Worm (Caenorhabditis elegans) whole organism, midembryonic: ENCODE measurements around the gene srw-29.

ENCODE experiments used
- T22C8.4 ChIP-seq: fragments of 200-800 bp; sonication (Bioruptor generic); IDR thresholded peaks from 2 replicates; pipeline ENCODE4 v1.3.6; 2022; ENCODE audit warnings: missing genetic modification characterization, missing compliant biosample characterization
- cog-1 ChIP-seq: sonication (generic microtip); optimal IDR thresholded peaks from 2 replicates; lab custom pipeline; 2016; ENCODE audit warnings: missing genetic modification characterization, missing compliant biosample characterization
- flt-1 ChIP-seq: fragments of 200-800 bp; sonication (Bioruptor generic); IDR thresholded peaks from 2 replicates; pipeline ENCODE4 v1.3.6; 2022; ENCODE audit warnings: missing genetic modification characterization, missing compliant biosample characterization
- klf-2 ChIP-seq: fragments of 200-800 bp; sonication (Bioruptor generic); conservative IDR thresholded peaks from 2 replicates; pipeline ENCODE4 v1.3.6; 2022; ENCODE audit warnings: missing genetic modification reagents, missing genetic modification characterization, missing compliant biosample characterization
- med-1 ChIP-seq: sonication (generic microtip); optimal IDR thresholded peaks from 2 replicates; lab custom pipeline; 2017; ENCODE audit warnings: missing genetic modification characterization, mild to moderate bottlenecking, missing compliant biosample characterization, antibody characterized with exemption, missing genetic modification reagents; ENCODE audit not compliant: insufficient read depth
- ref-1 ChIP-seq: fragments of 200-800 bp; sonication (Bioruptor generic); conservative IDR thresholded peaks from 2 replicates; pipeline ENCODE4 v1.3.6; 2022; ENCODE audit warnings: missing genetic modification reagents, missing genetic modification characterization, missing compliant biosample characterization
- tab-1 ChIP-seq: fragments of 200-800 bp; sonication (Bioruptor generic); IDR thresholded peaks from 2 replicates; pipeline ENCODE4 v1.3.6; 2022; ENCODE audit warnings: missing genetic modification characterization, missing compliant biosample characterization
- ztf-23 ChIP-seq: fragments of 200-800 bp; sonication (Bioruptor generic); IDR thresholded peaks from 2 replicates; pipeline ENCODE4 v1.3.6; 2022; ENCODE audit warnings: missing genetic modification reagents, missing genetic modification characterization, missing compliant biosample characterization
- ztf-29 ChIP-seq: fragments of 200-800 bp; sonication (Bioruptor generic); IDR thresholded peaks from 2 replicates; pipeline ENCODE4 v1.3.6; 2022; ENCODE audit warnings: missing genetic modification reagents, missing genetic modification characterization, missing compliant biosample characterization

Gene srw-29

DNA sequence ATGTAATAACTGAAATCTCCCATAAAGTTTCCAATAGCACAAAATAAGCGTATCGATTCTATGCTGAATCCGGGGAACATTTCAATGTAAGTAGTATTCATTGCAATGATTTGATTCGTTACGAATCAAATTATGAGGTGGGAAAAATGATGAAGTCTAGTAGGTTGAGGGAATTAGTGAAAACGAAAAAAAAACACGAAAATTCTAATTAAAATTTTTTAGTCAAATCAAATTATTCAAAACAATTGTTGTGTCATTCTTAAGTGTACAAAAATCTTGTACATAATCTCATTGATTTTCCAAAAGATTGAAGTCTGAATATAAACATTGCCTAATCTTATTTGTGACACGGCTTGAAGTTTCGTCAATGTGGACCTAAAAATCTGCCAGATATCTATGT lies at the start of gene srw-29:
srw-29 (minus strand) TSS at position 101 of the 400 bp plus-strand sequence.
- TF ChIP-seq tab-1 (GFP tag; lab: Robert Waterston, UW) (no peak), ztf-23 (GFP tag; lab: Robert Waterston, UW) (no peak), med-1 (no peak), cog-1 (no peak), flt-1 (GFP tag; lab: Robert Waterston, UW) (no peak), ztf-29 (no peak), T22C8.4 (GFP tag; lab: Robert Waterston, UW) (no peak), ref-1 (GFP tag; lab: Robert Waterston, UW) (no peak), klf-2 (no peak)

ce11 chrV:16471995-16472563 lies 47.8 kb upstream of the srw-29 start, which contains the start of gene srw-35:
Gene srw-35 (plus strand): TSS chrV:16472513.
- TF ChIP-seq ztf-23 (GFP tag; lab: Robert Waterston, UW) (no peak), klf-2 (no peak), T22C8.4 (GFP tag; lab: Robert Waterston, UW) (no peak), med-1 (no peak), tab-1 (GFP tag; lab: Robert Waterston, UW) (no peak), flt-1 (GFP tag; lab: Robert Waterston, UW) (no peak), ref-1 (GFP tag; lab: Robert Waterston, UW) (no peak), cog-1 (no peak), ztf-29 (no peak)

DNA sequence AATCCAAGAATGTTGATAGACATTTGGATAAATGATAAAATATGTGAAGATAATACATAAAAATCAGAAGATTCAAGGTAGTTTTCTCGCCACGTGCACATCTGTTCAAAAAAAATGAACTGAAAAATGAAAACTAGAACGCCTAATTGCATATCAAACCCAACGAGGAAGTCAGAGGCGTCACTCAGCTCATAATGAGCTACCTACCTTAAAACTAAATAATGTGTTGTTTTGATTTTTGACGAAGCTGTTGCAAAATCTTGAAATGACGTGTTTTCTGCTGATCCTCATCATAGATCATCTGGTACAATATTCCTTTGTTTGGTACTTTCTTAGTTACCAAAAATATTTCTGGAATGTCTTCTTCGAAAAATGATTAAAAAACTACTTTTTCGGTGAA lies 46.6 kb upstream of the srw-29 start, which contains the start of gene srh-138:
srh-138 (minus strand) TSS at position 101 of the 400 bp plus-strand sequence.
- TF ChIP-seq med-1 (no peak), cog-1 (no peak), ref-1 (GFP tag; lab: Robert Waterston, UW) (no peak), ztf-29 (no peak), T22C8.4 (GFP tag; lab: Robert Waterston, UW) (no peak), klf-2 (no peak), tab-1 (GFP tag; lab: Robert Waterston, UW) (no peak), ztf-23 (GFP tag; lab: Robert Waterston, UW) (no peak), flt-1 (GFP tag; lab: Robert Waterston, UW) (no peak)

DNA sequence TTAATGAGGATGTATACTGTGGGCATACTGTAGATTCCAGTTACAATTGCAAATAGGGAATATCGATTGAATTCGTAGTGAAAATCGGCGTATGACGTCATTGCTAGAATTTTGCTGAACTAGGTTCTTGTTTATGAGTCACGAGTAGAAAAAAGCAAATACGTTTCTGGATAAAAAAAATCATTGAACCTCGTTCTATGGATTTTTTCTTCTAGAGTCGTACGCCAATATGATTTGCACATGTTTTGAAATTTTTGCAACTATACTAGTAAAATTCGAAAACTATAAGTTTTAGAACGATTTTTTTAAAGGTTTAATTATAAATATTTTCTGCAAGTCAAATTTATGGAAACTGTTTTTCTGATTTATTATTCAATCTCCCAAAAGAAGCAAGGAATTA lies 43.5 kb upstream of the srw-29 start, which contains the start of gene sru-44:
sru-44 (minus strand) TSS at position 101 of the 400 bp plus-strand sequence.
- TF ChIP-seq T22C8.4 (GFP tag; lab: Robert Waterston, UW): no peak
- TF ChIP-seq ref-1 (GFP tag; lab: Robert Waterston, UW): no peak
- no peak for TF ChIP-seq cog-1
- TF ChIP-seq ztf-23 (GFP tag; lab: Robert Waterston, UW): no peak
- no peak for TF ChIP-seq tab-1 (GFP tag; lab: Robert Waterston, UW)
- no peak for TF ChIP-seq flt-1 (GFP tag; lab: Robert Waterston, UW)
- TF ChIP-seq klf-2: no peak
- TF ChIP-seq med-1: no peak
- no peak for TF ChIP-seq ztf-29

DNA sequence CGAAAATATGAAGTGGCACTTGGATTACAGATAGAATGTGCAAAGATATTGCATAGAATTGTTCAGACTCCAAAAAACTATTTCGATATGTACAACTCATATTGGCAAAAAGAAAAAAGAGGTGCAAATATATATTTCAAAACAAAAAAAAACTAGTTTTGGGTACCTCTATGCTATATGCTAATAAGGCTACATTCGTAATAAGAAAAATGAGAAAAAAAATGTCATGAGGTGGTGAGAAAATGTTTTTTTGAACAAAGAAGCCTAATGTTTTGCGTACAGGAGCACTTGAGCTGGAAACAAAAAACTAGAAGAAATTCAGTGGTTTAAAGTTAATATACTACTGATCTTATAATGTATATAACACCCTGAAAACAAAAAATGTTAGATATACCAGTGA lies 36.5 kb upstream of the srw-29 start, which contains the start of gene srh-142:
srh-142 (minus strand) TSS at position 101 of the 400 bp plus-strand sequence.
- no peak for TF ChIP-seq ref-1 (GFP tag; lab: Robert Waterston, UW)
- no peak for TF ChIP-seq med-1
- TF ChIP-seq tab-1 (GFP tag; lab: Robert Waterston, UW): no peak
- TF ChIP-seq flt-1 (GFP tag; lab: Robert Waterston, UW): no peak
- no peak for TF ChIP-seq ztf-23 (GFP tag; lab: Robert Waterston, UW)
- no peak for TF ChIP-seq ztf-29
- no peak for TF ChIP-seq cog-1
- TF ChIP-seq T22C8.4 (GFP tag; lab: Robert Waterston, UW): no peak
- TF ChIP-seq klf-2: no peak

- TF ChIP-seq ztf-29 (no peak), med-1 (no peak), cog-1 (no peak), tab-1 (GFP tag; lab: Robert Waterston, UW) (no peak), T22C8.4 (GFP tag; lab: Robert Waterston, UW) (no peak), ztf-23 (GFP tag; lab: Robert Waterston, UW) (no peak), ref-1 (GFP tag; lab: Robert Waterston, UW) (no peak), klf-2 (no peak), flt-1 (GFP tag; lab: Robert Waterston, UW) (no peak)
Measured at ce11 chrV:16459377-16459776, 35.0 kb upstream of the srw-29 start.

DNA sequence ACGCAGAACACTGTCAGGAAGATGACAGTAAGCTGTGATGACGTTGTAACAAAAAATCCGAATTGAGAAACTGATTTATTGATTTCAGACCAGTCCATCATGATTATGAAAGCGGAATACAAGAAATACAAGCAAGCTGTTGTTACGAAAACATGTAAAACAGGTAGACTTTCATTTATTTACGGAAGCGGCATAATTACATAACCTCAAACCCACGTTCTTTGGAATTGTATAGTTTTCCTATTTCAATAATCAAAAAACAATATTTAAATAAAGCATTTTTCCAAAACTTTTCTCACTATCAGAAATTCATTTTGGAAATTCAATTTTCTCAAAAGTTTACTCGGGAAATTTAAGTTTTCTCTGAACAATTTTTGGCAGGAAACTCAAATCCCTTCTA lies 34.4 kb upstream of the srw-29 start, which contains the start of gene str-15:
str-15 (minus strand) TSS at position 101 of the 400 bp plus-strand sequence.
- TF ChIP-seq klf-2 (no peak), flt-1 (GFP tag; lab: Robert Waterston, UW) (no peak), ztf-29 (no peak), med-1 (no peak), ref-1 (GFP tag; lab: Robert Waterston, UW) (no peak), ztf-23 (GFP tag; lab: Robert Waterston, UW) (no peak), cog-1 (no peak), T22C8.4 (GFP tag; lab: Robert Waterston, UW) (no peak), tab-1 (GFP tag; lab: Robert Waterston, UW) (no peak)

DNA sequence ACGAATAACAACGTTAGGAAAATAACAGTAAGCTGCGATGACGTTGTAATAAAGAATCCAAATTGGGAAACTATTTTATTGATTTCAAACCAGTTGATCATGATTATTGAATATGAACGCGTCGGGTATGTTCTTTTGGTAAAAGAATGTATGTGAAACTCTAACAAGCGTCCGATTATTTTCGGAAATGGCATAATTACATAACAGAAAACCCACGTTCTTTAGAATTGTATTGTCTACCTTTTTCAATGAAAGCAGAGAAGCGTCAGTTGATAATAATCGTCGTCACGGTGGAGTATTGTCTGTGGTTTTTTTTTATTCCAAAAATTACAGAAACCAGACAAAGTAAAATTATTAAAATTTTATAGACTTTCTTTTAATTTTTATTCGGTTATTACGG lies 30.7 kb upstream of the srw-29 start, which contains the start of gene str-14:
str-14 (minus strand) TSS at position 101 of the 400 bp plus-strand sequence.
- TF ChIP-seq med-1 (no peak), ref-1 (GFP tag; lab: Robert Waterston, UW) (no peak), cog-1 (no peak), tab-1 (GFP tag; lab: Robert Waterston, UW) (no peak), ztf-23 (GFP tag; lab: Robert Waterston, UW) (no peak)

DNA sequence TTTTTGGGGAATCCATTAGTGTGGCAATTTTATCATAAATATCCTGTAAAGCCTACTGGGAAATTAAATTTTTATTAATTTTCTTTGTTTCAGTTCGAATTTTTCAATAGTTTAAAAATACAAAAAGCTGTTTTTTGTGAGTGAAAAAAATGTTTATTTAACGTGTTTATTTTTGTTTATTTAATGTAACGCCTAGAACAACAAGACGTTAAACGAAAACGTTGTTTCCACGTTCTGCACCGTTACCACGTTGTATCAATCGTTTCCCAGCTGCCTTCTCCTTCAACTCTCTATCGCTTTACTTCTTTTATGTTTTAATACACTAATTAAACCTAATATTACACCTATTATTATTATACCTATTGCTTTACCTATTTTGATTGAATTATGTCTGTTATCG lies 23.4 kb upstream of the srw-29 start, which contains the start of gene T08G3.13:
T08G3.13 (plus strand) TSS at position 301 of the 400 bp plus-strand sequence.
- TF ChIP-seq cog-1 (no peak), flt-1 (GFP tag; lab: Robert Waterston, UW) (no peak), T22C8.4 (GFP tag; lab: Robert Waterston, UW) (no peak), tab-1 (GFP tag; lab: Robert Waterston, UW) (no peak), ztf-29 (no peak), ref-1 (GFP tag; lab: Robert Waterston, UW) (no peak), klf-2 (no peak), med-1 (no peak), ztf-23 (GFP tag; lab: Robert Waterston, UW) (no peak)

DNA sequence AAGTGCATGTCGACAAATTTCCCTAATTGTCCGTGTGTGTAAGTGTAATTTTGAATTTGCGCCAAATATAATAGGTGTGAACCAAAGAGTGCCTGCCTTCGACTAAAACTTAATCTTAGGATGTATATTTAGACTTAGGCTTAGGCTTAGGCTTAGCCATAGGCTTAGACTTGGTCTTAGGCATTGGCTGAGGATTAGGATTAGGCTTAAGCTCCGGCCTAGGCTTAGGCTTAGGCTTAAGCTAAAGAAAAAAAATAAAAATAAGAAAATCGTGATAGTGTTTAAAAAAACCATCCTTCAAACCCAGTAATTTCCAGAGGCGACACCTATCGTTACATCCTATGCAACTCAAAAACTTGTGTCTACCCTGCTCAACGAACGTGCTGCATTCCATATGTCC lies 21.9 kb upstream of the srw-29 start:
- TF ChIP-seq cog-1 (no peak), T22C8.4 (GFP tag; lab: Robert Waterston, UW) (no peak), ref-1 (GFP tag; lab: Robert Waterston, UW) (no peak), flt-1 (GFP tag; lab: Robert Waterston, UW) (no peak), klf-2 (no peak), ztf-23 (GFP tag; lab: Robert Waterston, UW) (no peak), tab-1 (GFP tag; lab: Robert Waterston, UW) (no peak), med-1 (no peak), ztf-29 (no peak)
